Worm (Caenorhabditis elegans): ENCODE measurements around the gene F01D5.2.

Gene F01D5.2

DNA sequence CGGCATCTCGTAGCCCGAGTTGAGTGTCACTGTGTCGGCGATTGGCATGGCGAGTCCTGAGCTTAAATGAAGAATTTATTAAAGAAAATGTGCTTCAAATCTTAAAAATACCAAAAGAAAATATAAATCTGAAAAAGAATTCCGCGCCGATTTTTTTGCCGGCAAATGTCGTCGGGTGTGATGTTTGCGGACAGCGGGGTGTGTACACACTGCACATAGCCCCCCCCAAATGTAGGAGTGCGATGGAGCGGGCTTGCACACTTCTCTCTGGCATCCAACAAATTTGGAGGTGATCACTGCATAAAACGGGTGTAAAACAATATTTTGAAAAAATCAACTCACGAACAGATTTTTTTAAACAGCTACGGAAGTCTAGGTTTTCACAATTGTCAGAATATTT lies 22.7 kb downstream of the F01D5.2 start, which contains the start of gene Y39G8B.2 (continued):
- TF ChIP-seq sea-2 (GFP tag; optimal IDR thresholded peaks at IDR 0.05) (no peak), lin-39 (tag; optimal IDR thresholded peaks at IDR 0.05) (peak; percentile 88), ztf-4 (tag; optimal IDR thresholded peaks at IDR 0.05) (no peak), elt-1 (tag; optimal IDR thresholded peaks at IDR 0.05) (no peak), ceh-82 (tag; optimal IDR thresholded peaks at IDR 0.05) (no peak), nhr-67 (tag; optimal IDR thresholded peaks at IDR 0.05) (no peak), egl-27 (tag; optimal IDR thresholded peaks at IDR 0.05) (no peak), mdl-1 (tag; optimal IDR thresholded peaks at IDR 0.05) (no peak), tbx-2 (tag; optimal IDR thresholded peaks at IDR 0.05) (no peak), ceh-28 (tag; optimal IDR thresholded peaks at IDR 0.05) (peak; percentile 7), nhr-77 (tag; optimal IDR thresholded peaks at IDR 0.05) (no peak), ceh-9 (tag; optimal IDR thresholded peaks at IDR 0.05) (no peak), zag-1 (tag; optimal IDR thresholded peaks at IDR 0.05) (peak; percentile 15), nhr-12 (tag; optimal IDR thresholded peaks at IDR 0.05) (no peak)

DNA sequence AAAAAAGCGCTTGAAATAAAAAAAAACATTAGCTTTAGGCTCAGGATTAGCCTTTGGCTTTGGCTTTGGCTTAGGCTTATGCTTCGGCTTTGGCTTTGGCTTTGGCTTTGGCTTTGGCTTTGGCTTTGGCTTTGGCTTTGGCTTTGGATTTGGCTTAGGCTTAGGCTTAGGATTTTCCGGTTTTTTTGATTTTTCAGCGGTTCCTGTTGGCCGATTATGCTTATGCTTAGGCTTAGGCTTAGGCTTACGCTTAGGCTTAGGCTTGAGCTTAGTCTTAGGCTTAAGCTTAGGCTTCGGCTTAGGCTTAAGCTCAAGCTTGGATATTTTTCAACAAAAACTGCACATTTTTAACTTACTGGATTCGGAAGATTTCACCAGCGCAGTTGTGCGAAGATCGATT lies 24.7 kb downstream of the F01D5.2 start:
- TF ChIP-seq egl-27 (tag; optimal IDR thresholded peaks at IDR 0.05) (no peak), lin-15B (tag; optimal IDR thresholded peaks at IDR 0.05) (no peak), unc-39 (tag; optimal IDR thresholded peaks at IDR 0.05) (no peak), nhr-25 (tag; optimal IDR thresholded peaks at IDR 0.05) (no peak), ceh-82 (tag; optimal IDR thresholded peaks at IDR 0.05) (no peak), unc-62 (GFP tag; optimal IDR thresholded peaks at IDR 0.05) (no peak), egl-5 (tag; optimal IDR thresholded peaks at IDR 0.05) (no peak), elt-1 (tag; optimal IDR thresholded peaks at IDR 0.05) (no peak), nhr-237 (tag; optimal IDR thresholded peaks at IDR 0.05) (no peak), nhr-43 (tag; optimal IDR thresholded peaks at IDR 0.05; ENCODE audit: poor library complexity, severe bottlenecking) (no peak), lsy-12 (tag; optimal IDR thresholded peaks at IDR 0.05) (no peak), skn-1 (tag; optimal IDR thresholded peaks at IDR 0.05) (no peak), ztf-11 (tag; optimal IDR thresholded peaks at IDR 0.05) (no peak)

- no peak for TF ChIP-seq nhr-43 (tag; optimal IDR thresholded peaks at IDR 0.05; ENCODE audit: poor library complexity, severe bottlenecking)
- TF ChIP-seq nfya-1 (tag; optimal IDR thresholded peaks at IDR 0.05; ENCODE audit: insufficient read depth) = no peak
- TF ChIP-seq elt-1 (tag; optimal IDR thresholded peaks at IDR 0.05) = no peak
- TF ChIP-seq snpc-4 (tag; optimal IDR thresholded peaks at IDR 0.05) = no peak
- no peak for TF ChIP-seq unc-62 (GFP tag; optimal IDR thresholded peaks at IDR 0.05)
- no peak for TF ChIP-seq mml-1 (tag; optimal IDR thresholded peaks at IDR 0.05)
- TF ChIP-seq nhr-11 (tag; optimal IDR thresholded peaks at IDR 0.05) = no peak
- TF ChIP-seq lin-39 (tag; optimal IDR thresholded peaks at IDR 0.05) = no peak
- TF ChIP-seq R02D3.7 (tag; optimal IDR thresholded peaks at IDR 0.05) = no peak
- TF ChIP-seq nhr-25 (tag; optimal IDR thresholded peaks at IDR 0.05) = no peak
- TF ChIP-seq elt-2 (tag; optimal IDR thresholded peaks at IDR 0.05) = peak; percentile 52
- no peak for TF ChIP-seq ztf-11 (tag; optimal IDR thresholded peaks at IDR 0.05)
- no peak for TF ChIP-seq fkh-10 (GFP tag; optimal IDR thresholded peaks at IDR 0.05)
- peak; percentile 7 for TF ChIP-seq ceh-28 (tag; optimal IDR thresholded peaks at IDR 0.05)
- no peak for TF ChIP-seq ceh-9 (tag; optimal IDR thresholded peaks at IDR 0.05)
- TF ChIP-seq pqm-1 (tag; optimal IDR thresholded peaks at IDR 0.05) = peak; percentile 24
- no peak for TF ChIP-seq nhr-28 (tag; optimal IDR thresholded peaks at IDR 0.05)
- TF ChIP-seq sea-2 (GFP tag; optimal IDR thresholded peaks at IDR 0.05) = no peak
- no peak for TF ChIP-seq eor-1 (tag; optimal IDR thresholded peaks at IDR 0.05)
- peak; percentile 43 for TF ChIP-seq nhr-23 (tag; optimal IDR thresholded peaks at IDR 0.05)
- peak; percentile 5 for TF ChIP-seq pha-4 (tag; optimal IDR thresholded peaks at IDR 0.05)
- no peak for TF ChIP-seq egl-5 (tag; optimal IDR thresholded peaks at IDR 0.05)
- no peak for TF ChIP-seq nhr-67 (tag; optimal IDR thresholded peaks at IDR 0.05)
- no peak for TF ChIP-seq aly-2 (tag; optimal IDR thresholded peaks at IDR 0.05)
- TF ChIP-seq nhr-77 (tag; optimal IDR thresholded peaks at IDR 0.05) = no peak
- no peak for TF ChIP-seq unc-39 (tag; optimal IDR thresholded peaks at IDR 0.05)
- TF ChIP-seq tbx-2 (tag; optimal IDR thresholded peaks at IDR 0.05) = no peak
- TF ChIP-seq ceh-16 (tag; optimal IDR thresholded peaks at IDR 0.05) = no peak
- TF ChIP-seq egl-27 (tag; optimal IDR thresholded peaks at IDR 0.05) = no peak
- no peak for TF ChIP-seq nhr-237 (tag; optimal IDR thresholded peaks at IDR 0.05)
- no peak for TF ChIP-seq ZK546.5 (tag; optimal IDR thresholded peaks at IDR 0.05)
- TF ChIP-seq ama-1 (optimal IDR thresholded peaks at IDR 0.05) = no peak
- no peak for TF ChIP-seq nhr-76 (tag; optimal IDR thresholded peaks at IDR 0.05)
- no peak for TF ChIP-seq nhr-12 (tag; optimal IDR thresholded peaks at IDR 0.05)
- TF ChIP-seq skn-1 (tag; optimal IDR thresholded peaks at IDR 0.05) = peak; percentile 3
These were observed 25.4 kb downstream of the F01D5.2 start, which contains the start of gene Y39G8B.1 for ce11 chrII:13973514-13973913. Gene Y39G8B.1, minus strand, starts transcription at chrII:13973812.
